Worm (Caenorhabditis elegans): ENCODE measurements around the gene K10H10.5.

- TF ChIP-seq ztf-11 (tag; optimal IDR thresholded peaks at IDR 0.05) (no peak), elt-1 (tag; optimal IDR thresholded peaks at IDR 0.05; ENCODE audit: borderline replicate concordance, insufficient read depth) (no peak), elt-3 (tag; optimal IDR thresholded peaks at IDR 0.05) (no peak), hlh-1 (tag; optimal IDR thresholded peaks at IDR 0.05) (no peak), snpc-4 (tag; optimal IDR thresholded peaks at IDR 0.05) (no peak), lin-13 (tag; optimal IDR thresholded peaks at IDR 0.05) (no peak), mep-1 (tag; optimal IDR thresholded peaks at IDR 0.05) (no peak)
These were observed 39.0 kb downstream of the K10H10.5 start for ce11 chrII:14540551-14540950.
